Fruit fly (Drosophila melanogaster): Measurements from ENCODE around the gene CG3156.
A peak's percentile ranks its signal among the peaks of the same experiment; 100 is the strongest.

CG3156 gene

dm6 chrX:526479-527071 lies 38.9 kb downstream of the CG3156 start (continued):
- TF ChIP-seq zen2 (GFP tag; IDR thresholded peaks at IDR 0.05; ENCODE audit: partially characterized antibody) (no peak), CG12769 (tag; optimal IDR thresholded peaks at IDR 0.05) (no peak), NfI (GFP tag; optimal IDR thresholded peaks at IDR 0.05) (no peak), slp2 (GFP tag; optimal IDR thresholded peaks at IDR 0.05) (peak; percentile 55), ERR (GFP tag; optimal IDR thresholded peaks at IDR 0.05) (no peak), Dad (GFP tag; optimal IDR thresholded peaks at IDR 0.05) (peak; percentile 26), sens-2 (GFP tag; IDR thresholded peaks at IDR 0.05) (0 out of 2 replicates have a peak, but pooled peaks have one; percentile 41), CG8290 (GFP tag; optimal IDR thresholded peaks at IDR 0.05) (peak; percentile 42), CG8290 (tag; optimal IDR thresholded peaks at IDR 0.05) (peak in 1 of 2 experiments; percentile 8), CG12659 (GFP tag; optimal IDR thresholded peaks at IDR 0.05) (peak; percentile 6), CG2875 (GFP tag; optimal IDR thresholded peaks at IDR 0.05) (peak; percentile 30), pzg (GFP tag; optimal IDR thresholded peaks at IDR 0.05) (no peak), slbo (GFP tag; IDR thresholded peaks at IDR 0.05) (no peak), sqz (GFP tag; optimal IDR thresholded peaks at IDR 0.05) (no peak), B-H1 (GFP tag; IDR thresholded peaks at IDR 0.05) (no peak), nerfin-1 (tag; optimal IDR thresholded peaks at IDR 0.05) (peak; percentile 24), CG18262 (tag; optimal IDR thresholded peaks at IDR 0.05) (peak; percentile 83), ttk (GFP tag; IDR thresholded peaks at IDR 0.05) (0 out of 2 replicates have a peak, but pooled peaks have one; percentile 14), corto (GFP tag; optimal IDR thresholded peaks at IDR 0.05) (no peak), CG4360 (GFP tag; IDR thresholded peaks at IDR 0.05) (no peak), YL-1 (GFP tag; optimal IDR thresholded peaks at IDR 0.05) (no peak), CG2202 (tag; optimal IDR thresholded peaks at IDR 0.05) (peak; percentile 62), CG33557 (GFP tag; optimal IDR thresholded peaks at IDR 0.05) (peak; percentile 69), CG4424 (GFP tag; optimal IDR thresholded peaks at IDR 0.05) (peak; percentile 67), CG17385 (GFP tag; optimal IDR thresholded peaks at IDR 0.05) (no peak), Six4 (GFP tag; optimal IDR thresholded peaks at IDR 0.05) (peak; percentile 37), ab (GFP tag; optimal IDR thresholded peaks at IDR 0.05) (no peak), pros (GFP tag; optimal IDR thresholded peaks at IDR 0.05) (peak; percentile 75), luna (GFP tag; optimal IDR thresholded peaks at IDR 0.05) (no peak), unc-4 (GFP tag; IDR thresholded peaks at IDR 0.05; ENCODE audit: partially characterized antibody) (no peak), CG8765 (GFP tag; IDR thresholded peaks at IDR 0.05) (peak; percentile 93), kay (GFP tag; optimal IDR thresholded peaks at IDR 0.05) (no peak), CG13624 (GFP tag; optimal IDR thresholded peaks at IDR 0.05) (peak; percentile 31), ham (GFP tag; IDR thresholded peaks at IDR 0.05) (no peak), hth (optimal IDR thresholded peaks at IDR 0.05) (no peak), wor (GFP tag; IDR thresholded peaks at IDR 0.05) (no peak), CG30403 (GFP tag; optimal IDR thresholded peaks at IDR 0.05) (peak; percentile 45), Elba2 (GFP tag; optimal IDR thresholded peaks at IDR 0.05) (peak; percentile 89), CG10366 (GFP tag; IDR thresholded peaks at IDR 0.05) (no peak), CG6765 (GFP tag; optimal IDR thresholded peaks at IDR 0.05) (no peak), CG33213 (GFP tag; optimal IDR thresholded peaks at IDR 0.05) (peak; percentile 59), Myb (GFP tag; optimal IDR thresholded peaks at IDR 0.05) (no peak), CG18764 (GFP tag; optimal IDR thresholded peaks at IDR 0.05) (peak; percentile 7), Aef1 (GFP tag; IDR thresholded peaks at IDR 0.05) (no peak), MTF-1 (GFP tag; optimal IDR thresholded peaks at IDR 0.05; ENCODE audit: borderline replicate concordance) (peak; percentile 44), schlank (tag; optimal IDR thresholded peaks at IDR 0.05) (no peak), CG11695 (GFP tag; IDR thresholded peaks at IDR 0.05) (0 out of 3 replicates have a peak, but pooled peaks have one; percentile 17), onecut (GFP tag; IDR thresholded peaks at IDR 0.05) (peak; percentile 48), CG14667 (GFP tag; IDR thresholded peaks at IDR 0.05) (no peak), Pdp1 (GFP tag; optimal IDR thresholded peaks at IDR 0.05) (peak; percentile 36 to 61), CG31388 (GFP tag; optimal IDR thresholded peaks at IDR 0.05) (peak; percentile 30)

All from whole organism, embryonic.